Worm (Caenorhabditis elegans): ENCODE results near the gene C13E3.1.

C13E3.1 gene

ce11 chrX:8892808-8893207, at the start of gene C13E3.1:
TSS of gene C13E3.1 (plus strand) at chrX:8893108.
- no peak for TF ChIP-seq unc-62 (GFP tag; optimal IDR thresholded peaks at IDR 0.05)

- no peak for TF ChIP-seq unc-62 (GFP tag; optimal IDR thresholded peaks at IDR 0.05)
Measured at ce11 chrX:8843988-8844387, 48.9 kb upstream of the C13E3.1 start, which contains the start of gene ubc-23. TSS of gene ubc-23 (plus strand) at chrX:8844288.

- TF ChIP-seq unc-62 (GFP tag; optimal IDR thresholded peaks at IDR 0.05): no peak
Measured at ce11 chrX:8846447-8847237, 46.3 kb upstream of the C13E3.1 start, which contains the start of gene C28G1.10. TSS of gene C28G1.10 (plus strand) at chrX:8847122.

ce11 chrX:8853524-8853923, 39.4 kb upstream of the C13E3.1 start, which contains the start of gene sprp-4:
TSS of gene sprp-4 (minus strand) at chrX:8853624.
- TF ChIP-seq unc-62 (GFP tag; optimal IDR thresholded peaks at IDR 0.05): no peak

- TF ChIP-seq unc-62 (GFP tag; optimal IDR thresholded peaks at IDR 0.05): no peak
Measured at ce11 chrX:8854409-8854808, 38.5 kb upstream of the C13E3.1 start.

ce11 chrX:8857904-8858612, 34.9 kb upstream of the C13E3.1 start, which contains the start of gene C06E2.5:
TSS of gene C06E2.5 (minus strand) at chrX:8857954.
- TF ChIP-seq unc-62 (GFP tag; optimal IDR thresholded peaks at IDR 0.05): no peak

ce11 chrX:8859538-8859937, 33.4 kb upstream of the C13E3.1 start:
- no peak for TF ChIP-seq unc-62 (GFP tag; optimal IDR thresholded peaks at IDR 0.05)

ce11 chrX:8860958-8861357, 31.9 kb upstream of the C13E3.1 start, which contains the start of gene C06E2.9:
TSS of gene C06E2.9 (plus strand) at chrX:8861258.
- no peak for TF ChIP-seq unc-62 (GFP tag; optimal IDR thresholded peaks at IDR 0.05)

- TF ChIP-seq unc-62 (GFP tag; optimal IDR thresholded peaks at IDR 0.05): no peak
Measured at ce11 chrX:8866563-8866962, 26.3 kb upstream of the C13E3.1 start, which contains the start of gene ins-9. TSS of gene ins-9 (minus strand) at chrX:8866663.

- no peak for TF ChIP-seq unc-62 (GFP tag; optimal IDR thresholded peaks at IDR 0.05)
Measured at ce11 chrX:8869112-8869675, 23.7 kb upstream of the C13E3.1 start, which contains the start of the genes ubc-22 and ubc-21. TSS of gene ubc-22 (minus strand) at chrX:8869162. TSS of gene ubc-21 (plus strand) at chrX:8869625.

ce11 chrX:8874748-8875147, 18.2 kb upstream of the C13E3.1 start, which contains the start of gene C06E2.1:
TSS of gene C06E2.1 (minus strand) at chrX:8874848.
- no peak for TF ChIP-seq unc-62 (GFP tag; optimal IDR thresholded peaks at IDR 0.05)

- TF ChIP-seq unc-62 (GFP tag; optimal IDR thresholded peaks at IDR 0.05): no peak
Measured at ce11 chrX:8875867-8876266, 17.0 kb upstream of the C13E3.1 start.

ce11 chrX:8877162-8877561, 15.7 kb upstream of the C13E3.1 start:
- TF ChIP-seq unc-62 (GFP tag; optimal IDR thresholded peaks at IDR 0.05): no peak

ce11 chrX:8878709-8879108, 14.2 kb upstream of the C13E3.1 start:
- no peak for TF ChIP-seq unc-62 (GFP tag; optimal IDR thresholded peaks at IDR 0.05)

ce11 chrX:8879349-8879748, 13.6 kb upstream of the C13E3.1 start, which contains the start of gene C06E2.2:
TSS of gene C06E2.2 (plus strand) at chrX:8879649.
- TF ChIP-seq unc-62 (GFP tag; optimal IDR thresholded peaks at IDR 0.05): no peak

ce11 chrX:8882162-8882561, 10.7 kb upstream of the C13E3.1 start:
- TF ChIP-seq unc-62 (GFP tag; optimal IDR thresholded peaks at IDR 0.05): no peak

Data from whole organism, dauer.